Worm (Caenorhabditis elegans): Measurements from ENCODE around the gene K08E4.2.

DNA sequence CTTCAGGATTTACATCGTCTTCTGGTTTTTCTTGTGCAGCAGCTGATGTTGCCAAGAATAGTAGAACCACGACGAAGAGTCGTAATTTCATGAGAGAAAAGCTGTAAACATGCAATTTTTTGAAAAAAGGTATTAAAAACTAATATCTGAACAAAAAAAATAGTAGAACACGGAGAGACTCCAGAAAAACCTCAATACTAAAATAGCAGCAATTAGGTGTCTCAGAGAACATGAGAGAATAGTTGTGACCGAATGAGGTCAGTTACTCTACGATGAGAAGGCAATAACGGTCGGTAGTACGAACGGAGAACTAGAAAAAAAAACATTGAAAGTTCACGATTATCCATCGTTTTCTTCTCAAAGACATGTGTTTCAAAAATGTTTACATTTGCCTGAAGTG lies 27.4 kb downstream of the K08E4.2 start, which contains the start of gene tgn-38:
- TF ChIP-seq sma-3 (GFP tag; optimal IDR thresholded peaks at IDR 0.05) (no peak), ceh-16 (tag; optimal IDR thresholded peaks at IDR 0.05) (no peak), elt-3 (tag; optimal IDR thresholded peaks at IDR 0.05) (no peak), nhr-11 (tag; optimal IDR thresholded peaks at IDR 0.05) (no peak), blmp-1 (tag; optimal IDR thresholded peaks at IDR 0.05; ENCODE audit: insufficient read depth) (no peak), ztf-11 (tag; optimal IDR thresholded peaks at IDR 0.05) (no peak), nhr-25 (tag; optimal IDR thresholded peaks at IDR 0.05) (no peak)

Data from whole organism, L2 larva.